Worm (Caenorhabditis elegans) whole organism, L1 larva: ENCODE data around the gene B0272.3.

Source experiments
- C16A3.4 ChIP-seq: fragments of 150-350 bp; optimal IDR thresholded peaks from 2 replicates; lab custom pipeline; 2014; ENCODE audit warnings: missing biosample characterization, missing genetic modification characterization
- C34B4.2 ChIP-seq: sonication (generic microtip); optimal IDR thresholded peaks from 2 replicates; lab custom pipeline; 2017; ENCODE audit warnings: mild to moderate bottlenecking, missing genetic modification characterization, missing compliant biosample characterization
- F16B12.6 ChIP-seq: fragments of 150-350 bp; optimal IDR thresholded peaks from 2 replicates; lab custom pipeline; 2014; ENCODE audit warnings: missing biosample characterization, missing genetic modification characterization
- alr-1 ChIP-seq: fragments of 200-800 bp; sonication (Bioruptor generic); optimal IDR thresholded peaks from 2 replicates; lab custom pipeline; 2018; ENCODE audit warnings: borderline replicate concordance, mild to moderate bottlenecking, missing genetic modification characterization, missing compliant biosample characterization
- aly-2 ChIP-seq: fragments of 150-350 bp; optimal IDR thresholded peaks from 2 replicates; lab custom pipeline; 2014; ENCODE audit warnings: missing biosample characterization, missing genetic modification characterization
- ceh-63 ChIP-seq: fragments of 200-800 bp; sonication (Bioruptor generic); optimal IDR thresholded peaks from 2 replicates; lab custom pipeline; 2018; ENCODE audit warnings: mild to moderate bottlenecking, missing genetic modification characterization, missing compliant biosample characterization
- ceh-82 ChIP-seq, 3 experiments: fragments of 150-350 bp in 1 of 3; sonication (generic microtip) in 2 of 3; optimal IDR thresholded peaks; 2 replicates each; lab custom pipeline; 2014 to 2017; ENCODE audit warnings: missing biosample characterization in 3 of 3, missing genetic modification characterization in 3 of 3
- ceh-90 ChIP-seq: sonication (generic microtip); optimal IDR thresholded peaks from 2 replicates; lab custom pipeline; 2016; ENCODE audit warnings: missing genetic modification characterization, missing compliant biosample characterization
- ces-1 ChIP-seq: fragments of 150-350 bp; optimal IDR thresholded peaks from 2 replicates; lab custom pipeline; 2014; ENCODE audit warnings: missing biosample characterization, missing genetic modification reagents, missing genetic modification characterization
- dpl-1 ChIP-seq, 3 experiments: fragments of 150-350 bp in 2 of 3; sonication (generic microtip) in 1 of 3; optimal IDR thresholded peaks; 2 replicates each; lab custom pipeline; 2014 to 2017; ENCODE audit warnings: missing biosample characterization in 3 of 3, missing genetic modification characterization in 3 of 3, missing genetic modification reagents in 3 of 3
- dsc-1 ChIP-seq: sonication (generic microtip); optimal IDR thresholded peaks from 2 replicates; lab custom pipeline; 2016; ENCODE audit warnings: mild to moderate bottlenecking, missing genetic modification characterization, missing compliant biosample characterization
- efl-3 ChIP-seq: fragments of 200-800 bp; sonication (Bioruptor generic); optimal IDR thresholded peaks from 2 replicates; lab custom pipeline; 2018; ENCODE audit warnings: mild to moderate bottlenecking, missing genetic modification characterization, missing compliant biosample characterization
- egl-13 ChIP-seq: sonication (generic microtip); optimal IDR thresholded peaks from 2 replicates; lab custom pipeline; 2016; ENCODE audit warnings: missing genotype, missing genetic modification reagents, missing genetic modification characterization, missing compliant biosample characterization
- egl-27 ChIP-seq, 2 experiments: fragments of 150-350 bp in 1 of 2; sonication (generic microtip); optimal IDR thresholded peaks; 3 replicates each; lab custom pipeline; 2017 to 2018; ENCODE audit warnings: missing biosample characterization in 2 of 2, missing genetic modification characterization in 2 of 2, missing genetic modification reagents in 2 of 2
- elt-2 ChIP-seq: sonication (generic microtip); optimal IDR thresholded peaks from 2 replicates; lab custom pipeline; 2016; ENCODE audit warnings: missing genetic modification characterization, mild to moderate bottlenecking, inconsistent platforms, missing compliant biosample characterization, missing genetic modification reagents
- elt-3 ChIP-seq, 6 experiments: fragments of 150-350 bp in 1 of 6; sonication (generic microtip); optimal IDR thresholded peaks; 2 replicates each; lab custom pipeline; 2017 to 2018; ENCODE audit warnings: missing biosample characterization in 6 of 6, missing genetic modification characterization in 6 of 6, inconsistent platforms in 1 of 6
- ets-5 ChIP-seq: fragments of 200-800 bp; sonication (Bioruptor generic); IDR thresholded peaks from 2 replicates; pipeline ENCODE4 v1.3.6; 2022; ENCODE audit warnings: missing genetic modification characterization, missing compliant biosample characterization
- fkh-4 ChIP-seq: sonication (generic microtip); optimal IDR thresholded peaks from 2 replicates; lab custom pipeline; 2016; ENCODE audit warnings: missing compliant biosample characterization, missing genetic modification characterization, borderline replicate concordance
- fkh-8 ChIP-seq: sonication (generic microtip); optimal IDR thresholded peaks from 2 replicates; lab custom pipeline; 2016; ENCODE audit warnings: mild to moderate bottlenecking, missing genetic modification characterization, missing compliant biosample characterization
- fos-1 ChIP-seq: fragments of 150-350 bp; optimal IDR thresholded peaks from 2 replicates; lab custom pipeline; 2014; ENCODE audit warnings: missing biosample characterization, missing genetic modification characterization
- grh-1 ChIP-seq: fragments of 200-800 bp; sonication (Bioruptor generic); IDR thresholded peaks from 2 replicates; pipeline ENCODE4 v1.3.6; 2022; ENCODE audit warnings: missing genetic modification reagents, missing genetic modification characterization, missing compliant biosample characterization
- hlh-17 ChIP-seq: fragments of 200-800 bp; sonication (Bioruptor generic); optimal IDR thresholded peaks from 2 replicates; lab custom pipeline; 2018; ENCODE audit warnings: missing genetic modification characterization, mild to moderate bottlenecking, missing compliant biosample characterization, moderate library complexity, borderline replicate concordance
- hpl-2 ChIP-seq: fragments of 150-350 bp; optimal IDR thresholded peaks from 2 replicates; lab custom pipeline; 2014; ENCODE audit warnings: missing biosample characterization, missing genetic modification reagents, missing genetic modification characterization
- isw-1 ChIP-seq: fragments of 200-800 bp; sonication (Bioruptor generic); IDR thresholded peaks from 2 replicates; pipeline ENCODE4 v1.3.6; 2022; ENCODE audit warnings: missing genetic modification characterization, missing compliant biosample characterization
- jun-1 ChIP-seq: fragments of 150-350 bp; optimal IDR thresholded peaks from 2 replicates; lab custom pipeline; 2014; ENCODE audit warnings: missing biosample characterization, missing genetic modification reagents, missing genetic modification characterization
- lin-13 ChIP-seq: fragments of 150-350 bp; optimal IDR thresholded peaks from 2 replicates; lab custom pipeline; 2014; ENCODE audit warnings: missing biosample characterization, missing genetic modification reagents, missing genetic modification characterization
- lin-14 ChIP-seq: fragments of 200-800 bp; sonication (Bioruptor generic); optimal IDR thresholded peaks from 2 replicates; lab custom pipeline; 2018; ENCODE audit warnings: mild to moderate bottlenecking, missing genetic modification characterization, moderate library complexity, missing compliant biosample characterization
- lin-15B ChIP-seq: fragments of 150-350 bp; sonication (generic microtip); optimal IDR thresholded peaks from 3 replicates; lab custom pipeline; 2014; ENCODE audit warnings: missing biosample characterization, missing genetic modification characterization
- lin-35 ChIP-seq, 2 experiments: fragments of 150-350 bp; optimal IDR thresholded peaks; 2 replicates each; lab custom pipeline; 2014; ENCODE audit warnings: missing biosample characterization in 2 of 2, missing genetic modification characterization in 2 of 2, missing genetic modification reagents in 2 of 2
- lsy-2 ChIP-seq, 2 experiments: fragments of 150-350 bp; optimal IDR thresholded peaks; 2 replicates each; lab custom pipeline; 2014; ENCODE audit warnings: missing biosample characterization in 2 of 2, missing genetic modification characterization in 2 of 2
- mab-9 ChIP-seq: fragments of 200-800 bp; sonication (Bioruptor generic); IDR thresholded peaks from 2 replicates; pipeline ENCODE4 v1.3.6; 2022; ENCODE audit warnings: missing genetic modification reagents, missing genetic modification characterization, missing compliant biosample characterization
- mep-1 ChIP-seq: fragments of 150-350 bp; optimal IDR thresholded peaks from 2 replicates; lab custom pipeline; 2014; ENCODE audit warnings: missing biosample characterization, missing genetic modification characterization
- nhr-12 ChIP-seq: sonication (generic microtip); optimal IDR thresholded peaks from 2 replicates; lab custom pipeline; 2017; ENCODE audit warnings: missing biosample characterization, missing genetic modification characterization
- nhr-19 ChIP-seq: fragments of 200-800 bp; sonication (Bioruptor generic); conservative IDR thresholded peaks from 2 replicates; pipeline ENCODE4 v1.3.6; 2022; ENCODE audit warnings: missing genetic modification characterization, missing compliant biosample characterization
- nhr-20 ChIP-seq: sonication (generic microtip); optimal IDR thresholded peaks from 2 replicates; lab custom pipeline; 2016; ENCODE audit warnings: mild to moderate bottlenecking, missing genetic modification characterization, missing compliant biosample characterization
- nhr-28 ChIP-seq: fragments of 150-350 bp; optimal IDR thresholded peaks from 2 replicates; lab custom pipeline; 2014; ENCODE audit warnings: missing biosample characterization, missing genetic modification characterization
- nhr-47 ChIP-seq: sonication (generic microtip); optimal IDR thresholded peaks from 2 replicates; lab custom pipeline; 2016; ENCODE audit warnings: mild to moderate bottlenecking, missing genetic modification characterization, moderate library complexity, missing compliant biosample characterization
- nhr-76 ChIP-seq: sonication (generic microtip); optimal IDR thresholded peaks from 2 replicates; lab custom pipeline; 2017; ENCODE audit warnings: missing biosample characterization, missing genetic modification characterization
- nhr-77 ChIP-seq: fragments of 150-350 bp; optimal IDR thresholded peaks from 2 replicates; lab custom pipeline; 2014; ENCODE audit warnings: missing biosample characterization, missing genetic modification characterization
- nhr-85 ChIP-seq: sonication (generic microtip); peaks from one replicate; lab custom pipeline; 2016; ENCODE audit warnings: missing genetic modification characterization, inconsistent platforms, missing compliant biosample characterization
- rnt-1 ChIP-seq: sonication (generic microtip); optimal IDR thresholded peaks from 2 replicates; lab custom pipeline; 2016; ENCODE audit warnings: mild to moderate bottlenecking, missing genetic modification characterization, moderate library complexity, missing compliant biosample characterization
- skn-1 ChIP-seq: fragments of 150-350 bp; optimal IDR thresholded peaks from 2 replicates; lab custom pipeline; 2014; ENCODE audit warnings: missing biosample characterization, missing genetic modification characterization
- snpc-4 ChIP-seq: fragments of 150-350 bp; optimal IDR thresholded peaks from 2 replicates; lab custom pipeline; 2014; ENCODE audit warnings: missing biosample characterization, missing genetic modification characterization
- snu-23 ChIP-seq: sonication (generic microtip); optimal IDR thresholded peaks from 2 replicates; lab custom pipeline; 2016; ENCODE audit warnings: missing genetic modification characterization, missing compliant biosample characterization
- sox-4 ChIP-seq: sonication (generic microtip); optimal IDR thresholded peaks from 2 replicates; lab custom pipeline; 2016; ENCODE audit warnings: missing genetic modification characterization, missing compliant biosample characterization
- tbx-2 ChIP-seq: sonication (generic microtip); optimal IDR thresholded peaks from 2 replicates; lab custom pipeline; 2016; ENCODE audit warnings: missing genetic modification characterization, missing compliant biosample characterization
- tlp-1 ChIP-seq: fragments of 150-350 bp; optimal IDR thresholded peaks from 2 replicates; lab custom pipeline; 2014; ENCODE audit warnings: missing biosample characterization, missing genetic modification characterization
- unc-62 ChIP-seq: fragments of 150-350 bp; optimal IDR thresholded peaks from 2 replicates; lab custom pipeline; 2014; ENCODE audit warnings: missing biosample characterization, missing genetic modification reagents, missing genetic modification characterization
- unc-86 ChIP-seq: sonication (generic microtip); optimal IDR thresholded peaks from 2 replicates; lab custom pipeline; 2016; ENCODE audit warnings: missing genetic modification characterization, missing compliant biosample characterization
- unc-98 ChIP-seq: fragments of 200-800 bp; sonication (Bioruptor generic); IDR thresholded peaks from 2 replicates; pipeline ENCODE4 v1.3.6; 2022; ENCODE audit warnings: missing genetic modification characterization, missing compliant biosample characterization
- vab-15 ChIP-seq: sonication (generic microtip); optimal IDR thresholded peaks from 2 replicates; lab custom pipeline; 2017; ENCODE audit warnings: missing genotype, mild to moderate bottlenecking, missing genetic modification characterization, missing compliant biosample characterization
- zag-1 ChIP-seq: fragments of 150-350 bp; optimal IDR thresholded peaks from 2 replicates; lab custom pipeline; 2014; ENCODE audit warnings: missing biosample characterization, missing genetic modification characterization
- ztf-11 ChIP-seq, 2 experiments: sonication (generic microtip); optimal IDR thresholded peaks; 2 replicates each; lab custom pipeline; 2016 to 2017; ENCODE audit warnings: missing genetic modification characterization in 2 of 2, missing biosample characterization in 1 of 2, missing compliant biosample characterization in 1 of 2

B0272.3 gene

DNA sequence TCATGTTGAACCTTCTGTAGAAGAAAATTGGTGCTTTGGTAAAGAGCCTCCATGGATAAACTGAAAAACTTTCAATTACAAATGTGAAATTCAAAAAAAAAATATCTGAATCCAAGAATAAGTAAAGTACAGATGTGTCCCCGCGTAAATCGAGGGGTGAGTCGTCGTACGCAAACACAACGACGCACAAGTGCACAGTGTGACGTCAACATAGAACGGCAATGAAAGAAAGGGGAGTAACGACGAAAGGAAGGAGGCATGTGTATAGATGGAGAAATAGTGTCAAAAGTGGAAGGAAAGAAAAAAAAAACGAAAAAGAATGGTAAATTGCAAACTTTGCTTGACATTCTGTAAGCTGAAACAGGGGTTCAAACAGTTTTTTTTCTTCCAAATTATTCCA, 10.3 kb downstream of the B0272.3 start, which contains the start of gene memb-1:
Gene memb-1, minus strand, starts transcription at position 60 of the 400 bp plus-strand sequence.
- TF ChIP-seq unc-98 (GFP tag; lab: Robert Waterston, UW) (no peak), nhr-20 (peak; percentile 70), snu-23 (GFP tag; lab: Kevin White, UChicago) (peak; percentile 77), mab-9 (GFP tag; lab: Robert Waterston, UW) (no peak), C16A3.4 (peak; percentile 66), nhr-19 (GFP tag; lab: Robert Waterston, UW) (no peak), elt-3 (tag; optimal IDR thresholded peaks at IDR 0.05; lab: Kevin White, UChicago) (peak in 1 of 6 experiments; percentile 26), hpl-2 (GFP tag; lab: Kevin White, UChicago) (no peak), nhr-28 (tag; lab: Kevin White, UChicago) (no peak), rnt-1 (peak; percentile 70), dsc-1 (tag; lab: Kevin White, UChicago) (peak; percentile 23), lin-14 (GFP tag; lab: Kevin White, UChicago) (peak; percentile 84), alr-1 (tag; lab: Kevin White, UChicago) (no peak), ceh-90 (tag; lab: Kevin White, UChicago) (no peak), unc-86 (peak; percentile 38), fos-1 (tag; lab: Kevin White, UChicago) (peak; percentile 45), dpl-1 (GFP tag; optimal IDR thresholded peaks at IDR 0.05; lab: Kevin White, UChicago) (peak in 2 of 3 experiments; percentile 43 to 50), skn-1 (tag; lab: Kevin White, UChicago) (peak; percentile 28), nhr-12 (tag; lab: Kevin White, UChicago) (no peak), egl-27 (tag; optimal IDR thresholded peaks at IDR 0.05; lab: Kevin White, UChicago) (no peak), C34B4.2 (tag; lab: Kevin White, UChicago) (no peak), ceh-63 (no peak), ceh-82 (tag; optimal IDR thresholded peaks at IDR 0.05; lab: Kevin White, UChicago) (peak; percentile 43 to 60 (median 55)), tbx-2 (tag; lab: Kevin White, UChicago) (peak; percentile 42), snpc-4 (tag; lab: Kevin White, UChicago) (no peak), lin-15B (tag; lab: Kevin White, UChicago) (no peak), egl-13 (tag; lab: Kevin White, UChicago) (no peak), nhr-77 (tag; lab: Kevin White, UChicago) (peak; percentile 8), lsy-2 (tag; optimal IDR thresholded peaks at IDR 0.05; lab: Kevin White, UChicago) (peak; percentile 56 to 63), nhr-76 (tag; lab: Kevin White, UChicago) (no peak), aly-2 (no peak), zag-1 (tag; lab: Kevin White, UChicago) (no peak), ztf-11 (tag; optimal IDR thresholded peaks at IDR 0.05; lab: Kevin White, UChicago) (peak in 1 of 2 experiments; percentile 14), unc-62 (GFP tag; lab: Kevin White, UChicago) (no peak), jun-1 (tag; lab: Kevin White, UChicago) (peak; percentile 45), fkh-8 (tag; lab: Kevin White, UChicago) (peak; percentile 35), lin-35 (GFP tag; optimal IDR thresholded peaks at IDR 0.05; lab: Kevin White, UChicago) (peak; percentile 30 to 79), sox-4 (tag; lab: Kevin White, UChicago) (no peak), lin-13 (GFP tag; lab: Kevin White, UChicago) (no peak), nhr-85 (peak; percentile 65), mep-1 (tag; lab: Kevin White, UChicago) (peak; percentile 86), nhr-47 (tag; lab: Kevin White, UChicago) (peak; percentile 65), hlh-17 (no peak), grh-1 (GFP tag; lab: Robert Waterston, UW) (no peak), elt-2 (tag; lab: Kevin White, UChicago) (no peak), ets-5 (GFP tag; lab: Robert Waterston, UW) (no peak), isw-1 (GFP tag; lab: Robert Waterston, UW) (peak; percentile 8; the same call in 1 of the 2 replicates), tlp-1 (no peak), vab-15 (tag; lab: Kevin White, UChicago) (no peak), fkh-4 (no peak), efl-3 (GFP tag; lab: Kevin White, UChicago) (no peak), F16B12.6 (tag; lab: Kevin White, UChicago) (peak; percentile 96), ces-1 (GFP tag; lab: Kevin White, UChicago) (no peak)
